Worm (Caenorhabditis elegans) whole organism, L4/young adult: ENCODE measurements around the gene ins-14.

Experiments used
- W03F9.2 ChIP-seq: fragments of 150-350 bp; optimal IDR thresholded peaks from 2 replicates; lab custom pipeline; 2014; ENCODE audit warnings: missing biosample characterization, missing genetic modification characterization
- dao-5 ChIP-seq: sonication (generic microtip); optimal IDR thresholded peaks from 2 replicates; lab custom pipeline; 2016; ENCODE audit warnings: missing genotype, missing genetic modification characterization, moderate library complexity, missing compliant biosample characterization
- him-1 ChIP-seq: sonication (generic microtip); optimal IDR thresholded peaks from 2 replicates; lab custom pipeline; 2016; ENCODE audit warnings: missing genotype, missing genetic modification reagents, missing genetic modification characterization, missing compliant biosample characterization

DNA sequence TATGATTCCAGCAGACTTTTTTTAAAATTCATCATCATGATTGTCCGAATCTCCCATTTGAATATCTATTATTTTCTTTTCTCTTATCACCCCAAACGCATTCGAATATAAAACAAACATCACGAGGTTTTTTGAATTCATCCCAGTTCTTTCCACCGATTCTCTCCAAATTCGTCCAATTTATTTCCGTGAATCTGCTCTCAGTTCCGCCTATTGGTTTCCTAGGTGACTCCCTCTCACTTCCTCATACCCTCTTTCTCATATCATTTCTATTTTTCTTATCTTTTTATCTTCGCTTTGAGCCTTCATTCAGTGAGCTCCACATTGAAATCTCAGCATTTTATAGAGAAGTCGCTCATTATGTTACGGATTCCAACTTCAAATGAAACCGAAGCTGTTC, 33.5 kb upstream of the ins-14 start, which contains the start of gene T13C2.7:
- no peak for TF ChIP-seq him-1
- no peak for TF ChIP-seq W03F9.2
- no peak for TF ChIP-seq dao-5 (tag; lab: Kevin White, UChicago)
